Fruit fly (Drosophila melanogaster) whole organism, prepupa: Measurements from ENCODE around the gene ClC-c.

Experiments used
- Blimp-1 ChIP-seq: fragments of 200-800 bp; sonication (Bioruptor generic); optimal IDR thresholded peaks from 3 replicates; lab custom pipeline; 2017; ENCODE audit warnings: missing biosample characterization, missing genetic modification characterization, mild to moderate bottlenecking, moderate library complexity, missing genetic modification reagents
- CG10631 ChIP-seq: fragments of 200-800 bp; sonication (Bioruptor generic); optimal IDR thresholded peaks from 2 replicates; lab custom pipeline; 2016; ENCODE audit warnings: missing biosample characterization, missing genetic modification characterization
- CG11294 ChIP-seq: fragments of 200-800 bp; sonication (Bioruptor generic); IDR thresholded peaks from 2 replicates; pipeline ENCODE4 v1.3.6; 2022; ENCODE audit warnings: missing biosample characterization, missing genetic modification characterization
- CG11762 ChIP-seq: fragments of 200-800 bp; sonication (Bioruptor generic); optimal IDR thresholded peaks from 3 replicates; lab custom pipeline; 2016; ENCODE audit warnings: missing biosample characterization, missing genetic modification characterization; ENCODE audit not compliant: insufficient read depth
- CG11902 ChIP-seq: fragments of 200-800 bp; sonication (Bioruptor generic); optimal IDR thresholded peaks from 3 replicates; lab custom pipeline; 2016; ENCODE audit warnings: missing biosample characterization, missing genetic modification characterization
- CG15336 ChIP-seq: fragments of 200-800 bp; sonication (Bioruptor generic); IDR thresholded peaks from 2 replicates; pipeline ENCODE4 v1.3.6; 2022; ENCODE audit warnings: missing biosample characterization, missing genetic modification characterization
- CG1621 ChIP-seq: fragments of 200-800 bp; sonication (Bioruptor generic); optimal IDR thresholded peaks from 3 replicates; lab custom pipeline; 2018; ENCODE audit warnings: missing biosample characterization, mild to moderate bottlenecking, missing genetic modification characterization
- CG16779 ChIP-seq: fragments of 200-800 bp; sonication (Bioruptor generic); optimal IDR thresholded peaks from 3 replicates; lab custom pipeline; 2017; ENCODE audit warnings: missing biosample characterization, mild to moderate bottlenecking, missing genetic modification characterization
- CG31627 ChIP-seq: fragments of 200-800 bp; sonication (Bioruptor generic); optimal IDR thresholded peaks from 3 replicates; lab custom pipeline; 2016; ENCODE audit warnings: missing biosample characterization, missing genetic modification characterization
- CG32006 ChIP-seq: fragments of 200-800 bp; sonication (Bioruptor generic); optimal IDR thresholded peaks from 3 replicates; lab custom pipeline; 2017; ENCODE audit warnings: missing biosample characterization, mild to moderate bottlenecking, missing genetic modification characterization
- CG34406 ChIP-seq: fragments of 200-800 bp; sonication (Bioruptor generic); optimal IDR thresholded peaks from 3 replicates; lab custom pipeline; 2016; ENCODE audit warnings: missing biosample characterization, missing genetic modification characterization
- CG3919 ChIP-seq: fragments of 200-800 bp; sonication (Bioruptor generic); optimal IDR thresholded peaks from 3 replicates; lab custom pipeline; 2016; ENCODE audit warnings: missing biosample characterization, missing genetic modification characterization
- CG4318 ChIP-seq: fragments of 200-800 bp; sonication (Bioruptor generic); optimal IDR thresholded peaks from 3 replicates; lab custom pipeline; 2017; ENCODE audit warnings: missing biosample characterization, mild to moderate bottlenecking, missing genetic modification characterization
- CG6163 ChIP-seq: fragments of 200-800 bp; sonication (Bioruptor generic); IDR thresholded peaks from 3 replicates; pipeline ENCODE4 v1.3.6; 2022; ENCODE audit warnings: missing biosample characterization, missing genetic modification characterization
- CG6276 ChIP-seq: fragments of 200-800 bp; sonication (Bioruptor generic); optimal IDR thresholded peaks from 2 replicates; lab custom pipeline; 2017; ENCODE audit warnings: missing biosample characterization, mild to moderate bottlenecking, missing genetic modification characterization
- CG6792 ChIP-seq: fragments of 200-800 bp; sonication (Bioruptor generic); optimal IDR thresholded peaks from 3 replicates; lab custom pipeline; 2016; ENCODE audit warnings: missing biosample characterization, missing genetic modification characterization
- CG6854 ChIP-seq: fragments of 200-800 bp; sonication (Bioruptor generic); optimal IDR thresholded peaks from 2 replicates; lab custom pipeline; 2017; ENCODE audit warnings: missing biosample characterization, mild to moderate bottlenecking, missing genetic modification characterization
- CG7368 ChIP-seq: fragments of 200-800 bp; sonication (Bioruptor generic); optimal IDR thresholded peaks from 3 replicates; lab custom pipeline; 2016; ENCODE audit warnings: missing biosample characterization, missing genetic modification characterization
- CG8119 ChIP-seq: fragments of 200-800 bp; sonication (Bioruptor generic); IDR thresholded peaks from 3 replicates; pipeline ENCODE4 v1.3.6; 2022; ENCODE audit warnings: missing biosample characterization, missing genetic modification characterization
- CG8319 ChIP-seq: fragments of 200-800 bp; sonication (Bioruptor generic); optimal IDR thresholded peaks from 3 replicates; lab custom pipeline; 2016; ENCODE audit warnings: missing biosample characterization, missing genetic modification characterization
- CG8632 ChIP-seq: fragments of 200-800 bp; sonication (Bioruptor generic); optimal IDR thresholded peaks from 3 replicates; lab custom pipeline; 2016; ENCODE audit warnings: missing biosample characterization, missing genetic modification characterization
- CG9139 ChIP-seq: fragments of 200-800 bp; sonication (Bioruptor generic); optimal IDR thresholded peaks from 3 replicates; lab custom pipeline; 2017; ENCODE audit warnings: missing biosample characterization, mild to moderate bottlenecking, missing genetic modification characterization
- Eip75B ChIP-seq: fragments of 200-800 bp; sonication (Bioruptor generic); optimal IDR thresholded peaks from 3 replicates; lab custom pipeline; 2016; ENCODE audit warnings: missing biosample characterization, missing genetic modification characterization
- Eip78C ChIP-seq: fragments of 200-800 bp; sonication (Bioruptor generic); peaks from one replicate; lab custom pipeline; 2016; ENCODE audit warnings: missing biosample characterization, missing genetic modification characterization
- Eip93F ChIP-seq: fragments of 200-800 bp; sonication (Bioruptor generic); optimal IDR thresholded peaks from 2 replicates; lab custom pipeline; 2016; ENCODE audit warnings: missing biosample characterization, mild to moderate bottlenecking, missing genetic modification characterization
- Ets21C ChIP-seq: fragments of 200-800 bp; sonication (Bioruptor generic); optimal IDR thresholded peaks from 3 replicates; lab custom pipeline; 2016; ENCODE audit warnings: missing biosample characterization, missing genetic modification characterization
- Ets96B ChIP-seq: fragments of 200-800 bp; optimal IDR thresholded peaks from 2 replicates; lab custom pipeline; 2019; ENCODE audit warnings: missing biosample characterization, mild to moderate bottlenecking, missing genetic modification characterization, moderate library complexity
- Gug ChIP-seq: fragments of 200-800 bp; sonication (Bioruptor generic); IDR thresholded peaks from 2 replicates; pipeline ENCODE4 v1.3.6; 2022; ENCODE audit warnings: missing biosample characterization, missing genetic modification characterization
- Hr38 ChIP-seq: sonication (Bioruptor generic); optimal IDR thresholded peaks from 2 replicates; lab custom pipeline; 2016; ENCODE audit warnings: missing biosample characterization, missing genetic modification characterization
- Hr39 ChIP-seq: fragments of 200-800 bp; sonication (Bioruptor generic); optimal IDR thresholded peaks from 2 replicates; lab custom pipeline; 2016; ENCODE audit warnings: missing biosample characterization, missing genetic modification characterization
- Hr4 ChIP-seq: fragments of 200-800 bp; sonication (Bioruptor generic); optimal IDR thresholded peaks from 3 replicates; lab custom pipeline; 2016; ENCODE audit warnings: missing biosample characterization, missing genetic modification characterization
- Lpt ChIP-seq: fragments of 200-800 bp; sonication (Bioruptor generic); optimal IDR thresholded peaks from 3 replicates; lab custom pipeline; 2016; ENCODE audit warnings: missing biosample characterization, missing genetic modification characterization
- Met ChIP-seq: fragments of 200-800 bp; sonication (Bioruptor generic); optimal IDR thresholded peaks from 3 replicates; lab custom pipeline; 2016; ENCODE audit warnings: missing biosample characterization, missing genetic modification characterization
- OdsH ChIP-seq: fragments of 200-800 bp; sonication (Bioruptor generic); optimal IDR thresholded peaks from 3 replicates; lab custom pipeline; 2016; ENCODE audit warnings: missing biosample characterization, missing genetic modification characterization
- Smox ChIP-seq: fragments of 200-800 bp; sonication (Bioruptor generic); optimal IDR thresholded peaks from 3 replicates; lab custom pipeline; 2016; ENCODE audit warnings: missing biosample characterization, missing genetic modification characterization
- Sox102F ChIP-seq: fragments of 200-800 bp; sonication (Bioruptor generic); optimal IDR thresholded peaks from 2 replicates; lab custom pipeline; 2016; ENCODE audit warnings: missing biosample characterization, mild to moderate bottlenecking, missing genetic modification characterization
- Sox14 ChIP-seq: fragments of 200-800 bp; sonication (Bioruptor generic); optimal IDR thresholded peaks from 3 replicates; lab custom pipeline; 2016; ENCODE audit warnings: missing biosample characterization, missing genetic modification characterization
- Sox15 ChIP-seq: fragments of 200-800 bp; sonication (Bioruptor generic); optimal IDR thresholded peaks from 3 replicates; lab custom pipeline; 2016; ENCODE audit warnings: missing biosample characterization, missing genetic modification characterization
- achi ChIP-seq: fragments of 200-800 bp; sonication (Bioruptor generic); optimal IDR thresholded peaks from 3 replicates; lab custom pipeline; 2016; ENCODE audit warnings: missing biosample characterization, missing genetic modification characterization
- acj6 ChIP-seq: fragments of 200-800 bp; sonication (Bioruptor generic); optimal IDR thresholded peaks from 3 replicates; lab custom pipeline; 2016; ENCODE audit warnings: missing biosample characterization, missing genetic modification characterization
- cyc ChIP-seq: fragments of 200-800 bp; sonication (Bioruptor generic); optimal IDR thresholded peaks from 3 replicates; lab custom pipeline; 2016; ENCODE audit warnings: missing biosample characterization, missing genetic modification characterization
- dac ChIP-seq: fragments of 200-800 bp; sonication (Bioruptor generic); optimal IDR thresholded peaks from 2 replicates; lab custom pipeline; 2017; ENCODE audit warnings: missing biosample characterization, mild to moderate bottlenecking, missing genetic modification characterization
- dsx ChIP-seq: fragments of 200-800 bp; optimal IDR thresholded peaks from 3 replicates; lab custom pipeline; 2019; ENCODE audit warnings: missing biosample characterization, mild to moderate bottlenecking, missing genetic modification characterization, moderate library complexity; ENCODE audit not compliant: poor library complexity, severe bottlenecking
- eg ChIP-seq: fragments of 200-800 bp; sonication (Bioruptor generic); IDR thresholded peaks from 3 replicates; pipeline ENCODE4 v1.3.6; 2022; ENCODE audit warnings: missing biosample characterization, missing genetic modification characterization
- fd59A ChIP-seq: fragments of 200-800 bp; sonication (Bioruptor generic); optimal IDR thresholded peaks from 2 replicates; lab custom pipeline; 2017; ENCODE audit warnings: missing biosample characterization, mild to moderate bottlenecking, missing genetic modification characterization, missing genetic modification reagents
- lz ChIP-seq: fragments of 200-800 bp; sonication (Bioruptor generic); optimal IDR thresholded peaks from 3 replicates; lab custom pipeline; 2016; ENCODE audit warnings: missing biosample characterization, missing genetic modification characterization
- salr ChIP-seq, 2 experiments: fragments of 200-800 bp; sonication (Bioruptor generic); optimal IDR thresholded peaks; 3 replicates each; lab custom pipeline; 2016 to 2018; ENCODE audit warnings: missing biosample characterization in 2 of 2, missing genetic modification characterization in 2 of 2, mild to moderate bottlenecking in 1 of 2
- ss ChIP-seq, 2 experiments: fragments of 200-800 bp; sonication (Bioruptor generic); optimal IDR thresholded peaks; 2 replicates in 1 of 2; 3 replicates in 1 of 2; lab custom pipeline; 2017 to 2018; ENCODE audit warnings: mild to moderate bottlenecking in 2 of 2, missing biosample characterization in 2 of 2, missing genetic modification characterization in 2 of 2, moderate library complexity in 1 of 2
- svp ChIP-seq: fragments of 200-800 bp; sonication (Bioruptor generic); peaks from one replicate; lab custom pipeline; 2016; ENCODE audit warnings: missing biosample characterization, missing genetic modification characterization
- topi ChIP-seq: fragments of 200-800 bp; sonication (Bioruptor generic); optimal IDR thresholded peaks from 3 replicates; lab custom pipeline; 2016; ENCODE audit warnings: missing biosample characterization, missing genetic modification characterization
- vri ChIP-seq: fragments of 200-800 bp; sonication (Bioruptor generic); optimal IDR thresholded peaks from 3 replicates; lab custom pipeline; 2016; ENCODE audit warnings: missing biosample characterization, mild to moderate bottlenecking, missing genetic modification characterization

The ClC-c gene

DNA sequence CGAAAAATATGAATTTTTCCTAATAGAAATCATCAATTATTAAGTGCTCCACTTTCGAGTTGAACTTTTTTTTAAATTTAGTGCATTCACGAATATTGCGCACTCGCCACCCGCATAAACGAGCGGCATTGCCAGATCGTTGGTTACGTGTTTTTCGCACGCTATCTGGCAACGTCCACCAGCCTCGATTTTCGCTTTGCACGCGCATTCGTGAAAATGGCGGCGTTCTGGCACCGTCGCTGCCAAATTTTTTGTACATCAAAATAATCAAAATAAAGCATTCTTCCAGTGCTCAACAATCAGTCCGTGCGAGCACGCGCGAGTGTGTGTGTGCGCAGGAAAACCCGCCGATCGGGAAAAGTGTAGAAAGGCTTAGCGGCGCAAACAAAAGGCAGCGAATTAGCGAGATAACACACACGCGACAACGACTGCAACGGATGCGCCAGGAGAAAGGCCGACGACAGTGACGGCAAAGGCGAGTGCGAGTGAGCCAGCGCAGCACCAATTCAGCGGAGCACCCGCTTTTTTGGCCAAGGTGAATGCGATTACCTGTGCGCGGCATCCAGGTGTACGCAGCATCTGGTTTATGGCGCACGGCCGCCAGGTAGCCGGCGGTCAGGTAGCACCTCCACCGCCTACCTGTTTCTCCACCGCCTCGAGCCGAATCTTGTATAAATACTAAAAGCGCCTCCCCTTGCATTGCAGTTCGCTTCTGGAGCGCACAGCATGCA lies 23.5 kb downstream of the ClC-c start:
- no peak; the same call in 1 of the 3 replicates for TF ChIP-seq CG8119 (GFP tag; lab: Robert Waterston, UW)
- TF ChIP-seq dsx (GFP tag; lab: Kevin White, UChicago) = peak; percentile 73
- no peak for TF ChIP-seq Ets21C
- TF ChIP-seq cyc (GFP tag; lab: Kevin White, UChicago) = peak; percentile 87
- TF ChIP-seq Gug (GFP tag; lab: Robert Waterston, UW) = peak; percentile 77
- peak; percentile 77 for TF ChIP-seq CG34406 (GFP tag; lab: Kevin White, UChicago)
- TF ChIP-seq Sox14 (GFP tag; lab: Kevin White, UChicago) = peak; percentile 92
- TF ChIP-seq achi (GFP tag; lab: Kevin White, UChicago) = no peak
- TF ChIP-seq CG6854 (GFP tag; lab: Kevin White, UChicago) = peak; percentile 65
- peak; percentile 97 for TF ChIP-seq Eip78C
- TF ChIP-seq CG4318 (GFP tag; lab: Kevin White, UChicago) = no peak
- TF ChIP-seq CG32006 (GFP tag; lab: Kevin White, UChicago) = no peak
- TF ChIP-seq Met = no peak
- no peak for TF ChIP-seq CG10631 (GFP tag; lab: Kevin White, UChicago)
- TF ChIP-seq ss (GFP tag; optimal IDR thresholded peaks at IDR 0.05; lab: Kevin White, UChicago) = no peak
- no peak for TF ChIP-seq CG1621
- no peak for TF ChIP-seq CG6276 (GFP tag; lab: Kevin White, UChicago)
- TF ChIP-seq CG8632 (GFP tag; lab: Kevin White, UChicago) = peak; percentile 80
- TF ChIP-seq Hr4 (GFP tag; lab: Kevin White, UChicago) = peak; percentile 88
- TF ChIP-seq Blimp-1 (GFP tag; lab: Kevin White, UChicago) = peak; percentile 68
- TF ChIP-seq acj6 (GFP tag; lab: Kevin White, UChicago) = no peak
- TF ChIP-seq CG31627 = peak; percentile 92
- TF ChIP-seq CG7368 (GFP tag; lab: Kevin White, UChicago) = peak; percentile 85
- TF ChIP-seq salr (GFP tag; optimal IDR thresholded peaks at IDR 0.05; lab: Kevin White, UChicago) = no peak
- no peak; the same call in 1 of the 3 replicates for TF ChIP-seq CG6163 (GFP tag; lab: Robert Waterston, UW)
- TF ChIP-seq fd59A (GFP tag; lab: Kevin White, UChicago) = no peak
- TF ChIP-seq Sox102F (GFP tag; lab: Kevin White, UChicago) = peak; percentile 83
- TF ChIP-seq Sox15 (GFP tag; lab: Kevin White, UChicago) = peak; percentile 77
- TF ChIP-seq topi (GFP tag; lab: Kevin White, UChicago) = peak; percentile 91
- no peak for TF ChIP-seq Lpt (GFP tag; lab: Kevin White, UChicago)
- TF ChIP-seq eg = peak; percentile 90; the same call in 2 of the 3 replicates
- no peak for TF ChIP-seq CG16779 (tag; lab: Kevin White, UChicago)
- peak; percentile 75 for TF ChIP-seq CG11902
- no peak for TF ChIP-seq Hr38
- TF ChIP-seq CG9139 = no peak
- no peak for TF ChIP-seq dac
- TF ChIP-seq svp = no peak
- no peak for TF ChIP-seq CG8319 (GFP tag; lab: Kevin White, UChicago)
- no peak for TF ChIP-seq Hr39
- peak; percentile 82 for TF ChIP-seq Ets96B (tag; lab: Kevin White, UChicago)
- no peak for TF ChIP-seq Eip75B (GFP tag; lab: Kevin White, UChicago)
- TF ChIP-seq Eip93F (GFP tag; lab: Kevin White, UChicago) = peak; percentile 92
- no peak for TF ChIP-seq CG11762
- TF ChIP-seq CG15336 (GFP tag; lab: Robert Waterston, UW) = peak; percentile 87
- TF ChIP-seq CG11294 (GFP tag; lab: Robert Waterston, UW) = peak; percentile 62; the same call in 1 of the 2 replicates
- TF ChIP-seq CG3919 (GFP tag; lab: Kevin White, UChicago) = peak; percentile 86
- no peak for TF ChIP-seq OdsH (GFP tag; lab: Kevin White, UChicago)
- peak; percentile 84 for TF ChIP-seq CG6792 (GFP tag; lab: Kevin White, UChicago)
- TF ChIP-seq vri (GFP tag; lab: Kevin White, UChicago) = no peak
- no peak for TF ChIP-seq Smox
- TF ChIP-seq lz (GFP tag; lab: Kevin White, UChicago) = peak; percentile 90
